Worm (Caenorhabditis elegans) whole organism, L4 larva: ENCODE results near the gene Y55D9A.2.
A peak's percentile ranks its signal among the peaks of the same experiment; 100 is the strongest.

Experiments
- R02D3.7 ChIP-seq: fragments of 150-350 bp; sonication (generic microtip); optimal IDR thresholded peaks from 3 replicates; lab custom pipeline; 2014; ENCODE audit warnings: missing biosample characterization, missing genetic modification characterization
- T20F7.1 ChIP-seq: fragments of 200-800 bp; sonication (Bioruptor generic); optimal IDR thresholded peaks from 2 replicates; lab custom pipeline; 2018; ENCODE audit warnings: mild to moderate bottlenecking, missing genetic modification characterization, missing compliant biosample characterization
- ama-1 ChIP-seq: fragments of 150-350 bp; optimal IDR thresholded peaks from 2 replicates; lab custom pipeline; 2014; ENCODE audit warnings: inconsistent platforms, mixed read lengths
- lsy-2 ChIP-seq, 2 experiments: fragments of 150-350 bp in 1 of 2; sonication (generic microtip) in 1 of 2; optimal IDR thresholded peaks; 2 replicates each; lab custom pipeline; 2014 to 2017; ENCODE audit warnings: missing biosample characterization in 2 of 2, missing genetic modification characterization in 2 of 2
- nhr-11 ChIP-seq: fragments of 150-350 bp; optimal IDR thresholded peaks from 2 replicates; lab custom pipeline; 2014; ENCODE audit warnings: missing biosample characterization, missing genetic modification characterization
- nhr-237 ChIP-seq: sonication (generic microtip); optimal IDR thresholded peaks from 2 replicates; lab custom pipeline; 2017; ENCODE audit warnings: missing biosample characterization, missing genetic modification characterization
- nhr-6 ChIP-seq: fragments of 150-350 bp; optimal IDR thresholded peaks from 2 replicates; lab custom pipeline; 2014; ENCODE audit warnings: missing biosample characterization, missing genetic modification characterization
- nhr-76 ChIP-seq: fragments of 150-350 bp; optimal IDR thresholded peaks from 2 replicates; lab custom pipeline; 2014; ENCODE audit warnings: missing biosample characterization, missing genetic modification characterization
- nhr-77 ChIP-seq: fragments of 150-350 bp; optimal IDR thresholded peaks from 2 replicates; lab custom pipeline; 2014; ENCODE audit warnings: missing biosample characterization, missing genetic modification characterization
- snpc-4 ChIP-seq: fragments of 150-350 bp; optimal IDR thresholded peaks from 2 replicates; lab custom pipeline; 2014; ENCODE audit warnings: missing biosample characterization, missing genetic modification characterization
- spr-1 ChIP-seq: sonication (generic microtip); optimal IDR thresholded peaks from 2 replicates; lab custom pipeline; 2016; ENCODE audit warnings: mild to moderate bottlenecking, missing genetic modification characterization, missing compliant biosample characterization
- unc-39 ChIP-seq: sonication (generic microtip); optimal IDR thresholded peaks from 2 replicates; lab custom pipeline; 2017; ENCODE audit warnings: missing biosample characterization, missing genetic modification characterization
- unc-62 ChIP-seq, 3 experiments: fragments of 150-350 bp in 1 of 3; sonication (generic microtip); optimal IDR thresholded peaks in 2 of 3; peaks in 1 of 3; 1 replicate in 1 of 3; 2 replicates in 2 of 3; lab custom pipeline; 2014 to 2017; ENCODE audit warnings: missing biosample characterization in 3 of 3, missing genetic modification characterization in 3 of 3, missing genetic modification reagents in 3 of 3, missing genotype in 1 of 3

- TF ChIP-seq snpc-4 (no peak), nhr-77 (tag; lab: Kevin White, UChicago) (no peak), nhr-6 (no peak), R02D3.7 (tag; lab: Kevin White, UChicago) (no peak), unc-62 (GFP tag; optimal IDR thresholded peaks at IDR 0.05 in 1 of 2; lab: Kevin White, UChicago) (no peak), unc-62 (tag; optimal IDR thresholded peaks at IDR 0.05; lab: Kevin White, UChicago) (no peak), nhr-76 (tag; lab: Kevin White, UChicago) (no peak), spr-1 (tag; lab: Kevin White, UChicago) (no peak), nhr-237 (no peak), lsy-2 (tag; optimal IDR thresholded peaks at IDR 0.05; lab: Kevin White, UChicago) (peak in 1 of 2 experiments; percentile 78), T20F7.1 (GFP tag; lab: Kevin White, UChicago) (no peak), ama-1 (no peak), unc-39 (tag; lab: Kevin White, UChicago) (no peak), nhr-11 (tag; lab: Kevin White, UChicago) (no peak)
Observed at ce11 chrIV:12651570-12651969, 46.3 kb upstream of the Y55D9A.2 start.
